Worm (Caenorhabditis elegans) whole organism, L4 larva: ENCODE results near the gene gakh-1.

Source experiments
- D1046.2 ChIP-seq: fragments of 200-800 bp; sonication (Bioruptor generic); IDR thresholded peaks from 2 replicates; pipeline ENCODE4 v1.3.6; 2022; ENCODE audit warnings: missing genetic modification characterization, missing compliant biosample characterization
- F10B5.3 ChIP-seq: sonication (generic microtip); optimal IDR thresholded peaks from 2 replicates; lab custom pipeline; 2016; ENCODE audit warnings: mild to moderate bottlenecking, missing genetic modification characterization, missing compliant biosample characterization
- T20F7.1 ChIP-seq: fragments of 200-800 bp; sonication (Bioruptor generic); optimal IDR thresholded peaks from 2 replicates; lab custom pipeline; 2018; ENCODE audit warnings: mild to moderate bottlenecking, missing genetic modification characterization, missing compliant biosample characterization
- Y105C5A.15 ChIP-seq: fragments of 200-800 bp; sonication (Bioruptor generic); IDR thresholded peaks from 2 replicates; pipeline ENCODE4 v1.3.6; 2022; ENCODE audit warnings: missing genetic modification characterization, missing compliant biosample characterization
- Y48G9A.11 ChIP-seq: fragments of 200-800 bp; sonication (Bioruptor generic); IDR thresholded peaks from 2 replicates; pipeline ENCODE4 v1.3.6; 2022; ENCODE audit warnings: missing genetic modification reagents, missing genetic modification characterization, missing compliant biosample characterization
- Y5F2A.4 ChIP-seq: fragments of 200-800 bp; sonication (Bioruptor generic); optimal IDR thresholded peaks from 2 replicates; lab custom pipeline; 2018; ENCODE audit warnings: mild to moderate bottlenecking, missing genetic modification characterization, missing compliant biosample characterization
- ZK337.2 ChIP-seq: fragments of 200-800 bp; sonication (Bioruptor generic); IDR thresholded peaks from 2 replicates; pipeline ENCODE4 v1.3.6; 2022; ENCODE audit warnings: missing genetic modification reagents, missing genetic modification characterization, missing compliant biosample characterization
- aha-1 ChIP-seq: fragments of 150-350 bp; peaks from one replicate; lab custom pipeline; 2014; ENCODE audit warnings: missing biosample characterization, missing genetic modification characterization
- attf-4 ChIP-seq: sonication (generic microtip); optimal IDR thresholded peaks from 3 replicates; lab custom pipeline; 2017; ENCODE audit warnings: missing biosample characterization, missing genetic modification characterization
- ceh-28 ChIP-seq: fragments of 150-350 bp; optimal IDR thresholded peaks from 2 replicates; lab custom pipeline; 2014; ENCODE audit warnings: missing biosample characterization, missing genetic modification reagents, missing genetic modification characterization
- daf-16 ChIP-seq, 3 experiments: sonication (generic microtip); optimal IDR thresholded peaks; 2 replicates each; lab custom pipeline; 2016 to 2017; ENCODE audit warnings: missing genetic modification characterization in 3 of 3, missing genetic modification reagents in 3 of 3, mild to moderate bottlenecking in 2 of 3, missing compliant biosample characterization in 2 of 3, missing biosample characterization in 1 of 3, moderate library complexity in 1 of 3
- daf-19 ChIP-seq: fragments of 200-800 bp; sonication (Bioruptor generic); conservative IDR thresholded peaks from 2 replicates; pipeline ENCODE4 v1.3.6; 2022; ENCODE audit warnings: missing genetic modification characterization, missing compliant biosample characterization
- daf-8 ChIP-seq: fragments of 200-800 bp; sonication (Bioruptor generic); IDR thresholded peaks from 2 replicates; pipeline ENCODE4 v1.3.6; 2022; ENCODE audit warnings: missing genetic modification characterization, missing compliant biosample characterization
- dmd-8 ChIP-seq: fragments of 200-800 bp; sonication (Bioruptor generic); IDR thresholded peaks from 2 replicates; pipeline ENCODE4 v1.3.6; 2022; ENCODE audit warnings: missing genetic modification characterization, missing compliant biosample characterization
- dpl-1 ChIP-seq: fragments of 150-350 bp; optimal IDR thresholded peaks from 2 replicates; lab custom pipeline; 2014; ENCODE audit warnings: missing biosample characterization, missing genetic modification reagents, missing genetic modification characterization
- duxl-1 ChIP-seq: sonication (generic microtip); optimal IDR thresholded peaks from 2 replicates; lab custom pipeline; 2016; ENCODE audit warnings: mild to moderate bottlenecking, missing genetic modification characterization, moderate library complexity, missing compliant biosample characterization; ENCODE audit not compliant: poor library complexity
- fos-1 ChIP-seq: fragments of 150-350 bp; optimal IDR thresholded peaks from 2 replicates; lab custom pipeline; 2014; ENCODE audit warnings: missing biosample characterization, missing genetic modification characterization
- hif-1 ChIP-seq, 2 experiments: sonication (generic microtip); optimal IDR thresholded peaks; 2 replicates each; lab custom pipeline; 2016 to 2017; ENCODE audit warnings: missing compliant biosample characterization in 2 of 2, missing genetic modification characterization in 2 of 2, missing genetic modification reagents in 2 of 2, missing genotype in 2 of 2, mild to moderate bottlenecking in 1 of 2
- hlh-30 ChIP-seq: sonication (generic microtip); optimal IDR thresholded peaks from 2 replicates; lab custom pipeline; 2017; ENCODE audit warnings: antibody characterized with exemption, mild to moderate bottlenecking, missing genetic modification characterization, missing compliant biosample characterization; ENCODE audit not compliant: insufficient read depth
- hmg-1.1 ChIP-seq: fragments of 200-800 bp; sonication (Bioruptor generic); IDR thresholded peaks from 2 replicates; pipeline ENCODE4 v1.3.6; 2022; ENCODE audit warnings: missing genetic modification reagents, missing genetic modification characterization, missing compliant biosample characterization
- jun-1 ChIP-seq: fragments of 150-350 bp; optimal IDR thresholded peaks from 2 replicates; lab custom pipeline; 2014; ENCODE audit warnings: missing biosample characterization, missing genetic modification reagents, missing genetic modification characterization
- lim-7 ChIP-seq: fragments of 200-800 bp; sonication (Bioruptor generic); IDR thresholded peaks from 2 replicates; pipeline ENCODE4 v1.3.6; 2022; ENCODE audit warnings: missing genetic modification characterization, missing compliant biosample characterization
- lsy-2 ChIP-seq, 2 experiments: fragments of 150-350 bp in 1 of 2; sonication (generic microtip) in 1 of 2; optimal IDR thresholded peaks; 2 replicates each; lab custom pipeline; 2014 to 2017; ENCODE audit warnings: missing biosample characterization in 2 of 2, missing genetic modification characterization in 2 of 2
- madf-5 ChIP-seq, 2 experiments: fragments of 200-800 bp; sonication (Bioruptor generic); IDR thresholded peaks; 2 replicates each; pipeline ENCODE4 v1.3.6; 2022; ENCODE audit warnings: missing compliant biosample characterization in 2 of 2, missing genetic modification characterization in 2 of 2
- madf-9 ChIP-seq: fragments of 200-800 bp; sonication (Bioruptor generic); conservative IDR thresholded peaks from 2 replicates; pipeline ENCODE4 v1.3.6; 2022; ENCODE audit warnings: missing genetic modification reagents, missing genetic modification characterization, missing compliant biosample characterization
- mdl-1 ChIP-seq, 2 experiments: fragments of 150-350 bp in 1 of 2; sonication (generic microtip) in 1 of 2; optimal IDR thresholded peaks; 2 replicates each; lab custom pipeline; 2014 to 2017; ENCODE audit warnings: missing biosample characterization in 2 of 2, missing genetic modification characterization in 2 of 2
- mep-1 ChIP-seq: fragments of 150-350 bp; sonication (generic microtip); optimal IDR thresholded peaks from 3 replicates; lab custom pipeline; 2014; ENCODE audit warnings: missing biosample characterization, missing genetic modification characterization
- mxl-2 ChIP-seq: fragments of 200-800 bp; sonication (Bioruptor generic); conservative IDR thresholded peaks from 2 replicates; pipeline ENCODE4 v1.3.6; 2022; ENCODE audit warnings: missing genetic modification reagents, missing genetic modification characterization, missing compliant biosample characterization
- nhr-10 ChIP-seq: fragments of 150-350 bp; optimal IDR thresholded peaks from 2 replicates; lab custom pipeline; 2014; ENCODE audit warnings: missing biosample characterization, missing genetic modification characterization
- nhr-11 ChIP-seq: fragments of 150-350 bp; optimal IDR thresholded peaks from 2 replicates; lab custom pipeline; 2014; ENCODE audit warnings: missing biosample characterization, missing genetic modification characterization
- nhr-25 ChIP-seq: sonication (generic microtip); optimal IDR thresholded peaks from 2 replicates; lab custom pipeline; 2017; ENCODE audit warnings: missing genetic modification characterization, mild to moderate bottlenecking, missing compliant biosample characterization, antibody characterized with exemption, moderate library complexity, borderline replicate concordance; ENCODE audit not compliant: insufficient read depth
- nhr-28 ChIP-seq: fragments of 150-350 bp; optimal IDR thresholded peaks from 2 replicates; lab custom pipeline; 2014; ENCODE audit warnings: missing biosample characterization, missing genetic modification characterization
- nhr-42 ChIP-seq: fragments of 200-800 bp; sonication (Bioruptor generic); IDR thresholded peaks from 2 replicates; pipeline ENCODE4 v1.3.6; 2022; ENCODE audit warnings: missing genetic modification characterization, missing compliant biosample characterization
- nhr-77 ChIP-seq: fragments of 150-350 bp; optimal IDR thresholded peaks from 2 replicates; lab custom pipeline; 2014; ENCODE audit warnings: missing biosample characterization, missing genetic modification characterization
- rbr-2 ChIP-seq: sonication (generic microtip); optimal IDR thresholded peaks from 2 replicates; lab custom pipeline; 2016; ENCODE audit warnings: missing genotype, missing genetic modification characterization, missing compliant biosample characterization
- sdz-12 ChIP-seq: fragments of 200-800 bp; sonication (Bioruptor generic); optimal IDR thresholded peaks from 2 replicates; lab custom pipeline; 2018; ENCODE audit warnings: mild to moderate bottlenecking, missing genetic modification characterization, missing compliant biosample characterization
- tag-97 ChIP-seq: fragments of 200-800 bp; sonication (Bioruptor generic); IDR thresholded peaks from 2 replicates; pipeline ENCODE4 v1.3.6; 2022; ENCODE audit warnings: missing genetic modification characterization, missing compliant biosample characterization
- tra-1 ChIP-seq: fragments of 200-800 bp; sonication (Bioruptor generic); IDR thresholded peaks from 2 replicates; pipeline ENCODE4 v1.3.6; 2022; ENCODE audit warnings: missing genetic modification reagents, missing genetic modification characterization, missing compliant biosample characterization
- unc-130 ChIP-seq: sonication (generic microtip); optimal IDR thresholded peaks from 2 replicates; lab custom pipeline; 2016; ENCODE audit warnings: missing genetic modification reagents, missing genetic modification characterization, missing compliant biosample characterization
- unc-39 ChIP-seq: sonication (generic microtip); optimal IDR thresholded peaks from 2 replicates; lab custom pipeline; 2017; ENCODE audit warnings: missing biosample characterization, missing genetic modification characterization
- unc-62 ChIP-seq, 3 experiments: fragments of 150-350 bp in 1 of 3; sonication (generic microtip); optimal IDR thresholded peaks in 2 of 3; peaks in 1 of 3; 1 replicate in 1 of 3; 2 replicates in 2 of 3; lab custom pipeline; 2014 to 2017; ENCODE audit warnings: missing biosample characterization in 3 of 3, missing genetic modification characterization in 3 of 3, missing genetic modification reagents in 3 of 3, missing genotype in 1 of 3
- vab-7 ChIP-seq: fragments of 200-800 bp; sonication (Bioruptor generic); IDR thresholded peaks from 2 replicates; pipeline ENCODE4 v1.3.6; 2022; ENCODE audit warnings: missing genetic modification reagents, missing genetic modification characterization, missing compliant biosample characterization
- zfp-2 ChIP-seq: sonication (generic microtip); optimal IDR thresholded peaks from 2 replicates; lab custom pipeline; 2016; ENCODE audit warnings: mild to moderate bottlenecking, missing genetic modification characterization, missing compliant biosample characterization
- zip-11 ChIP-seq: fragments of 200-800 bp; sonication (Bioruptor generic); IDR thresholded peaks from 2 replicates; pipeline ENCODE4 v1.3.6; 2022; ENCODE audit warnings: missing genetic modification characterization, missing compliant biosample characterization
- zip-2 ChIP-seq: fragments of 150-350 bp; optimal IDR thresholded peaks from 2 replicates; lab custom pipeline; 2014; ENCODE audit warnings: missing biosample characterization, missing genetic modification characterization

Gene gakh-1

ce11 chrX:5805872-5806472 lies 23.7 kb downstream of the gakh-1 start, which contains the start of gene F13D11.3:
F13D11.3 (minus strand) TSS chrX:5805922.
- TF ChIP-seq nhr-11: no peak
- peak in 1 of 2 experiments; percentile 34 for TF ChIP-seq daf-16 (GFP tag; optimal IDR thresholded peaks at IDR 0.05; lab: Kevin White, UChicago)
- no peak for TF ChIP-seq daf-16 (tag; optimal IDR thresholded peaks at IDR 0.05; lab: Kevin White, UChicago)
- no peak for TF ChIP-seq zfp-2 (tag; lab: Kevin White, UChicago)
- peak in 1 of 2 experiments; percentile 77 for TF ChIP-seq unc-62 (GFP tag; optimal IDR thresholded peaks at IDR 0.05 in 1 of 2; lab: Kevin White, UChicago)
- TF ChIP-seq unc-62 (tag; optimal IDR thresholded peaks at IDR 0.05; lab: Kevin White, UChicago): no peak
- no peak for TF ChIP-seq dpl-1 (GFP tag; lab: Kevin White, UChicago)

ce11 chrX:5810677-5811076 lies 28.4 kb downstream of the gakh-1 start:
- peak; percentile 44 for TF ChIP-seq aha-1 (tag; lab: Kevin White, UChicago)
- peak; percentile 17 for TF ChIP-seq hlh-30 (tag; lab: Kevin White, UChicago)
- no peak for TF ChIP-seq F10B5.3 (tag; lab: Kevin White, UChicago)
- peak; percentile 67 for TF ChIP-seq nhr-28 (tag; lab: Kevin White, UChicago)
- TF ChIP-seq nhr-25 (tag; lab: Kevin White, UChicago): peak; percentile 20
- peak; percentile 31 for TF ChIP-seq mep-1 (tag; lab: Kevin White, UChicago)
- TF ChIP-seq mdl-1 (tag; optimal IDR thresholded peaks at IDR 0.05; lab: Kevin White, UChicago): peak in 1 of 2 experiments; percentile 38
- TF ChIP-seq D1046.2 (GFP tag; lab: Robert Waterston, UW): no peak

- TF ChIP-seq daf-19 (GFP tag; lab: Robert Waterston, UW): no peak
- TF ChIP-seq nhr-28 (tag; lab: Kevin White, UChicago): peak; percentile 30
- peak in 1 of 2 experiments; percentile 88 for TF ChIP-seq unc-62 (GFP tag; optimal IDR thresholded peaks at IDR 0.05 in 1 of 2; lab: Kevin White, UChicago)
- TF ChIP-seq unc-62 (tag; optimal IDR thresholded peaks at IDR 0.05; lab: Kevin White, UChicago): no peak
- no peak for TF ChIP-seq unc-130 (GFP tag; lab: Kevin White, UChicago)
- TF ChIP-seq ceh-28 (tag; lab: Kevin White, UChicago): peak; percentile 57
- no peak for TF ChIP-seq fos-1 (tag; lab: Kevin White, UChicago)
- peak; percentile 76 for TF ChIP-seq rbr-2 (tag; lab: Kevin White, UChicago)
- peak; percentile 19 for TF ChIP-seq nhr-77
- TF ChIP-seq nhr-42: no peak
- peak in 1 of 2 experiments; percentile 79 for TF ChIP-seq hif-1 (tag; optimal IDR thresholded peaks at IDR 0.05; lab: Kevin White, UChicago)
- peak; percentile 65 for TF ChIP-seq madf-9 (GFP tag; lab: Robert Waterston, UW)
- no peak for TF ChIP-seq ZK337.2
- TF ChIP-seq Y105C5A.15 (GFP tag; lab: Robert Waterston, UW): no peak
- TF ChIP-seq dmd-8: no peak
- no peak for TF ChIP-seq nhr-10
- no peak for TF ChIP-seq duxl-1
- no peak for TF ChIP-seq jun-1
- TF ChIP-seq Y48G9A.11: no peak
- peak; percentile 19 for TF ChIP-seq attf-4 (tag; lab: Kevin White, UChicago)
- TF ChIP-seq zip-11 (GFP tag; lab: Robert Waterston, UW): no peak
- TF ChIP-seq madf-5 (GFP tag; IDR thresholded peaks at IDR 0.05; lab: Robert Waterston, UW): no peak
- TF ChIP-seq sdz-12 (GFP tag; lab: Kevin White, UChicago): no peak
- TF ChIP-seq hmg-1.1: peak; percentile 45; the same call in 1 of the 2 replicates
- TF ChIP-seq zip-2 (tag; lab: Kevin White, UChicago): no peak
- no peak for TF ChIP-seq vab-7 (GFP tag; lab: Robert Waterston, UW)
- TF ChIP-seq mxl-2: 0 out of 2 replicates have a peak, but pooled peaks have one; percentile 9
- no peak for TF ChIP-seq unc-39 (tag; lab: Kevin White, UChicago)
- no peak for TF ChIP-seq tag-97
- no peak for TF ChIP-seq lim-7 (GFP tag; lab: Robert Waterston, UW)
- no peak for TF ChIP-seq Y5F2A.4 (GFP tag; lab: Kevin White, UChicago)
- no peak for TF ChIP-seq T20F7.1 (GFP tag; lab: Kevin White, UChicago)
- TF ChIP-seq daf-8 (GFP tag; lab: Robert Waterston, UW): no peak
- peak; percentile 11 to 48 for TF ChIP-seq lsy-2 (tag; optimal IDR thresholded peaks at IDR 0.05; lab: Kevin White, UChicago)
- no peak for TF ChIP-seq tra-1 (GFP tag; lab: Robert Waterston, UW)
Measured at ce11 chrX:5811997-5812562, 29.8 kb downstream of the gakh-1 start.
